Worm (Caenorhabditis elegans): Measurements from ENCODE around the gene gpx-3.
A peak's percentile ranks its signal among the peaks of the same experiment; 100 is the strongest.
"Not testable (repeated sequence)": the region's sequence is repeated elsewhere in the genome, so short reads cannot be mapped to it uniquely, and the experiment has no call there.

The gpx-3 gene

ce11 chrX:9616919-9617318 is 29.2 kb downstream of the gpx-3 start, which contains the start of gene C11E4.7:
Gene C11E4.7, plus strand, starts transcription at chrX:9617219.
- TF ChIP-seq dao-5 (tag; optimal IDR thresholded peaks at IDR 0.05) (no peak), him-1 (tag; optimal IDR thresholded peaks at IDR 0.05) (no peak), W03F9.2 (tag; optimal IDR thresholded peaks at IDR 0.05) (no peak)

- TF ChIP-seq him-1 (tag; optimal IDR thresholded peaks at IDR 0.05) (no peak), dao-5 (tag; optimal IDR thresholded peaks at IDR 0.05) (no peak), W03F9.2 (tag; optimal IDR thresholded peaks at IDR 0.05) (no peak)
Observed at ce11 chrX:9620136-9620535, 32.4 kb downstream of the gpx-3 start, which contains the start of gene C11E4.8. Gene C11E4.8, plus strand, starts transcription at chrX:9620436.

DNA sequence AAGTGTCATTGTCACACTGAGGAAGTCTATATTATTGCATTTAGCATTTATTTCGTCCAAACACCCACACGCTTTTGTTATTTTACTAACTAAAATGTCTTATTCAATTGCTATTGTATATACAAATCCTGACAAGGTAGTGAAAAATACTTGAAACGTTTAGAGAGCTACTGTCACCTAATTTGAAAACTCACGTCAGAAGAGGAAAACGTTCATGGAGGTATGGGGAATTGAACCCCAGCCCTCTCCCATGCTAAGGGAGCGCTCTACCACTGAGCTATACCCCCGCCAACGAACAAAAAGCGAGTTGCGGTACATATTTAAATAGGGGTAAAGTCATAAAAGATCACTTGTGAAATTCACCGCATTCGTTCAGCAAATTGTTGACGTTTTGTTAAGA is 34.9 kb downstream of the gpx-3 start:
- peak; percentile 71 for TF ChIP-seq dao-5 (tag; optimal IDR thresholded peaks at IDR 0.05)
- no peak for TF ChIP-seq him-1 (tag; optimal IDR thresholded peaks at IDR 0.05)
- TF ChIP-seq W03F9.2 (tag; optimal IDR thresholded peaks at IDR 0.05), result no peak

DNA sequence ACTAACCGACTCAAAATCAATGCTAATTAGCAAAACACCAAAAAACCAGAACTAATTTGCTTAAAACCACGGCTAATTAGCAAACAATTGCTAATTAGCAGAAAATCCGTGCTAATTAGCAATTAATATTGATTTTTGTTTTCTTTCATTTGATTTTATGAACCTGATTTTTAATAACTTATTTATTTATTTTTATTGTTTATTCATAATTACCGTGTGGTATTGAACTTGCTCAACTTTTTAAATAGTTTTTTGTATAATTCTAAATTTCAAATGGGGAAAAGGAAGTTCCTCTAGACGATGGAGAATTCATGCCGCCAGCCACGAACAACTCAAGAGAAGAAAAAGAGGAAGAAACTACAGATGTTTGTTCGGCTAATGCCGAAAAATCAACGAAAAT is 38.1 kb downstream of the gpx-3 start, which contains the start of gene F34H10.1:
TSS of gene F34H10.1 (plus strand) at position 301 of the 400 bp plus-strand sequence.
- TF ChIP-seq W03F9.2, dao-5, him-1 (tag; optimal IDR thresholded peaks at IDR 0.05): not testable (repeated sequence)

- no peak for TF ChIP-seq dao-5 (tag; optimal IDR thresholded peaks at IDR 0.05)
Observed at ce11 chrX:9629552-9629951, 41.8 kb downstream of the gpx-3 start.

ce11 chrX:9634925-9635324 is 47.2 kb downstream of the gpx-3 start, which contains the start of gene F34H10.3:
Gene F34H10.3, minus strand, starts transcription at chrX:9635025.
- no peak for TF ChIP-seq him-1 (tag; optimal IDR thresholded peaks at IDR 0.05)
- TF ChIP-seq dao-5 (tag; optimal IDR thresholded peaks at IDR 0.05), result no peak
- no peak for TF ChIP-seq W03F9.2 (tag; optimal IDR thresholded peaks at IDR 0.05)

DNA sequence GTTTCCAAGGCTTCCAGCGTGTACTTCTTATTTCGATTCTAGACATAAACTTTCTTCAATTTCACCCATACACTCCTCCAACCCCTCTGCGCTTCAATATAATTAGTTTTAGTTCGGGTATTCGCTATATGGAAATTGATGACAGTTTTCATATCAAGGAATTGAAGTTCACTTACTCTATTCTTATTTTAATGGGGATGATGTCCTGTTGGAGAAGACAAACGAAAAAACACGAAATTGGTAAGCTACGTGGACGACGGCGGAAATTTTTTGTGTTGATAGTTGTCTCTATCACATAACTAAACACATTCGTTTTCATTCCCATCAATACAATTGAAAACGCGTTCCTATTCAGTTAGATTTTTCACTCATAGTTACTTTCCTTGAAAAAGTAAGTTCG is 47.6 kb downstream of the gpx-3 start, which contains the start of gene F34H10.5:
TSS of gene F34H10.5 (plus strand) at position 301 of the 400 bp plus-strand sequence.
- TF ChIP-seq dao-5 (tag; optimal IDR thresholded peaks at IDR 0.05), result no peak
- TF ChIP-seq him-1 (tag; optimal IDR thresholded peaks at IDR 0.05), result no peak
- no peak for TF ChIP-seq W03F9.2 (tag; optimal IDR thresholded peaks at IDR 0.05)

- TF ChIP-seq dao-5 (tag; optimal IDR thresholded peaks at IDR 0.05) (no peak), W03F9.2 (tag; optimal IDR thresholded peaks at IDR 0.05) (no peak), him-1 (tag; optimal IDR thresholded peaks at IDR 0.05) (no peak)
Observed at ce11 chrX:9637137-9637536, 49.4 kb downstream of the gpx-3 start.

DNA sequence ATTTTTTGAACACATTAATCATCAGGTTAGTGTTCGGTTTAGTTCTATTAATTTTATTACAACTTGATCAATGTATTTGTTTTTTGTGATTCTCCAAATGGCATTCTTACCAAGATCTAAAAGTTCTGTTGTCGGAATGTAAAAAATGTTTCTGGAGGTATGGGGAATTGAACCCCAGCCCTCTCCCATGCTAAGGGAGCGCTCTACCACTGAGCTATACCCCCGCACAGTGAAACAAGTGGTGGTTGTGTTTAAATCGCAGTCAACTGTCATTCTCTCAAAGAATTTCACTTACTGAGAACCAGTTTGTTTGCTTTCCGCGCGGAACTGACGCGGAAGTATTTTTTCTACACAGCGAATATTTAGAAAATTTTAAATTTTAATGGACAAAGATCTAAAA is 50.0 kb downstream of the gpx-3 start:
- peak; percentile 34 for TF ChIP-seq him-1 (tag; optimal IDR thresholded peaks at IDR 0.05)
- no peak for TF ChIP-seq dao-5 (tag; optimal IDR thresholded peaks at IDR 0.05)
